Fruit fly (Drosophila melanogaster) whole organism, embryonic: Measurements from ENCODE around the gene Syx5.

Experiments
- BEAF-32 ChIP-seq: fragments of 200-800 bp; sonication (Bioruptor generic); optimal IDR thresholded peaks from 3 replicates; lab custom pipeline; 2017; ENCODE audit warnings: missing biosample characterization, missing genetic modification characterization, mild to moderate bottlenecking, moderate library complexity, missing genetic modification reagents
- CG10366 ChIP-seq: fragments of 200-800 bp; sonication (Bioruptor generic); IDR thresholded peaks from 2 replicates; pipeline ENCODE4 v1.3.6; 2022; ENCODE audit warnings: missing biosample characterization, missing genetic modification characterization
- CG13624 ChIP-seq: fragments of 200-800 bp; sonication (Bioruptor generic); optimal IDR thresholded peaks from 2 replicates; lab custom pipeline; 2016; ENCODE audit warnings: missing biosample characterization, missing genetic modification characterization
- CG13894 ChIP-seq: fragments of 200-800 bp; sonication (Bioruptor generic); optimal IDR thresholded peaks from 3 replicates; lab custom pipeline; 2018; ENCODE audit warnings: missing biosample characterization, mild to moderate bottlenecking, missing genetic modification characterization, moderate library complexity
- CG14710 ChIP-seq: fragments of 200-800 bp; sonication (Bioruptor generic); optimal IDR thresholded peaks from 3 replicates; lab custom pipeline; 2019; ENCODE audit warnings: missing biosample characterization, mild to moderate bottlenecking, missing genetic modification characterization, moderate library complexity
- CG1792 ChIP-seq: fragments of 200-800 bp; sonication (Bioruptor generic); optimal IDR thresholded peaks from 2 replicates; lab custom pipeline; 2016; ENCODE audit warnings: missing biosample characterization, missing genetic modification characterization
- CG18011 ChIP-seq: fragments of 200-800 bp; sonication (Bioruptor generic); optimal IDR thresholded peaks from 2 replicates; lab custom pipeline; 2017; ENCODE audit warnings: missing biosample characterization, missing genetic modification characterization, mild to moderate bottlenecking, moderate library complexity, missing genotype
- CG18764 ChIP-seq: fragments of 200-800 bp; sonication (Bioruptor generic); optimal IDR thresholded peaks from 3 replicates; lab custom pipeline; 2016; ENCODE audit warnings: missing biosample characterization, missing genetic modification characterization
- CG2712 ChIP-seq: fragments of 200-800 bp; optimal IDR thresholded peaks from 3 replicates; lab custom pipeline; 2019; ENCODE audit warnings: missing biosample characterization, mild to moderate bottlenecking, missing genetic modification characterization, moderate library complexity
- CG3065 ChIP-seq: fragments of 200-800 bp; sonication (Bioruptor generic); optimal IDR thresholded peaks from 2 replicates; lab custom pipeline; 2016; ENCODE audit warnings: missing biosample characterization, missing genetic modification characterization
- CG4404 ChIP-seq: fragments of 200-800 bp; sonication (Bioruptor generic); IDR thresholded peaks from 2 replicates; pipeline ENCODE4 v1.3.6; 2022; ENCODE audit warnings: missing biosample characterization, missing genetic modification characterization
- CG7963 ChIP-seq: fragments of 200-800 bp; sonication (Bioruptor generic); IDR thresholded peaks from 3 replicates; pipeline ENCODE4 v1.3.6; 2022; ENCODE audit warnings: missing biosample characterization, missing genetic modification characterization; ENCODE audit not compliant: partially characterized antibody
- CG8478 ChIP-seq: fragments of >200 bp; optimal IDR thresholded peaks from 2 replicates; lab custom pipeline; 2018
- CG8944 ChIP-seq: fragments of 200-800 bp; sonication (Bioruptor generic); optimal IDR thresholded peaks from 3 replicates; lab custom pipeline; 2016; ENCODE audit warnings: missing biosample characterization, missing genetic modification characterization
- CTCF ChIP-seq: fragments of 200-800 bp; sonication (Bioruptor generic); optimal IDR thresholded peaks from 2 replicates; lab custom pipeline; 2017; ENCODE audit warnings: missing biosample characterization, mild to moderate bottlenecking, missing genetic modification characterization, moderate library complexity
- Fer2 ChIP-seq: fragments of 200-800 bp; sonication (Bioruptor generic); optimal IDR thresholded peaks from 2 replicates; lab custom pipeline; 2018; ENCODE audit warnings: missing biosample characterization, mild to moderate bottlenecking, missing genetic modification characterization, moderate library complexity
- Gug ChIP-seq: fragments of 200-800 bp; sonication (Bioruptor generic); IDR thresholded peaks from 4 replicates; pipeline ENCODE4 v1.3.6; 2022; ENCODE audit warnings: missing biosample characterization, missing genetic modification characterization
- HHEX ChIP-seq: fragments of 200-800 bp; sonication (Bioruptor generic); optimal IDR thresholded peaks from 3 replicates; lab custom pipeline; 2017; ENCODE audit warnings: missing biosample characterization, mild to moderate bottlenecking, missing genetic modification characterization, missing genetic modification reagents
- HmgD ChIP-seq: fragments of 200-800 bp; sonication (Bioruptor generic); optimal IDR thresholded peaks from 3 replicates; lab custom pipeline; 2016; ENCODE audit warnings: missing biosample characterization, missing genetic modification characterization
- Hr3 ChIP-seq: fragments of 200-800 bp; sonication (Bioruptor generic); optimal IDR thresholded peaks from 3 replicates; lab custom pipeline; 2016; ENCODE audit warnings: missing biosample characterization, missing genetic modification characterization
- Jarid2 ChIP-seq: fragments of 200-800 bp; sonication (Bioruptor generic); optimal IDR thresholded peaks from 3 replicates; lab custom pipeline; 2017; ENCODE audit warnings: mild to moderate bottlenecking, missing biosample characterization, missing genetic modification reagents, missing genetic modification characterization
- Lhr ChIP-seq: fragments of 200-800 bp; sonication (Bioruptor generic); optimal IDR thresholded peaks from 3 replicates; lab custom pipeline; 2017; ENCODE audit warnings: mild to moderate bottlenecking, missing biosample characterization, missing genetic modification reagents, missing genetic modification characterization
- MESR4 ChIP-seq: fragments of 200-800 bp; sonication (Bioruptor generic); optimal IDR thresholded peaks from 2 replicates; lab custom pipeline; 2018; ENCODE audit warnings: missing biosample characterization, mild to moderate bottlenecking, missing genetic modification characterization, moderate library complexity
- Max ChIP-seq: fragments of 200-800 bp; sonication (Bioruptor generic); optimal IDR thresholded peaks from 2 replicates; lab custom pipeline; 2016; ENCODE audit warnings: missing biosample characterization, mild to moderate bottlenecking, missing genetic modification characterization
- Meics ChIP-seq: fragments of 200-800 bp; sonication (Bioruptor generic); optimal IDR thresholded peaks from 2 replicates; lab custom pipeline; 2017; ENCODE audit warnings: missing biosample characterization, mild to moderate bottlenecking, missing genetic modification characterization
- PHDP ChIP-seq: fragments of 200-800 bp; sonication (Bioruptor generic); optimal IDR thresholded peaks from 3 replicates; lab custom pipeline; 2018; ENCODE audit warnings: missing biosample characterization, mild to moderate bottlenecking, missing genetic modification characterization, moderate library complexity
- Sox100B ChIP-seq: fragments of 200-800 bp; sonication (Bioruptor generic); optimal IDR thresholded peaks from 3 replicates; lab custom pipeline; 2018; ENCODE audit warnings: missing biosample characterization, mild to moderate bottlenecking, missing genetic modification characterization
- Spps ChIP-seq: fragments of 200-800 bp; sonication (Bioruptor generic); optimal IDR thresholded peaks from 2 replicates; lab custom pipeline; 2018; ENCODE audit warnings: missing biosample characterization, mild to moderate bottlenecking, missing genetic modification characterization
- Stat92E ChIP-seq, 3 experiments: fragments of >200 bp in 2 of 3; fragments of 200-800 bp in 1 of 3; sonication (Bioruptor generic) in 1 of 3; optimal IDR thresholded peaks; 2 replicates each; lab custom pipeline; 2017 to 2019; ENCODE audit warnings: missing biosample characterization in 3 of 3, missing genetic modification characterization in 3 of 3, mild to moderate bottlenecking in 1 of 3, moderate library complexity in 1 of 3
- Tbp ChIP-seq: fragments of >200 bp; optimal IDR thresholded peaks from 2 replicates; lab custom pipeline; 2018; ENCODE audit warnings: missing biosample characterization, missing genetic modification characterization
- Vsx1 ChIP-seq: fragments of 200-800 bp; sonication (Bioruptor generic); optimal IDR thresholded peaks from 2 replicates; lab custom pipeline; 2017; ENCODE audit warnings: missing biosample characterization, mild to moderate bottlenecking, missing genetic modification characterization, missing genetic modification reagents
- amos ChIP-seq: fragments of 200-800 bp; sonication (Bioruptor generic); IDR thresholded peaks from 2 replicates; pipeline ENCODE4 v1.3.6; 2022; ENCODE audit warnings: missing biosample characterization, missing genetic modification characterization; ENCODE audit not compliant: partially characterized antibody
- cad ChIP-seq: fragments of >200 bp; optimal IDR thresholded peaks from 2 replicates; lab custom pipeline; 2017; ENCODE audit warnings: missing biosample characterization, missing genetic modification characterization
- dmrt11E ChIP-seq: fragments of 200-800 bp; sonication (Bioruptor generic); optimal IDR thresholded peaks from 3 replicates; lab custom pipeline; 2018; ENCODE audit warnings: missing biosample characterization, mild to moderate bottlenecking, missing genetic modification characterization, moderate library complexity
- dpn ChIP-seq, 2 experiments: fragments of 200-800 bp; sonication (Bioruptor generic); optimal IDR thresholded peaks; 3 replicates each; lab custom pipeline; 2016; ENCODE audit warnings: missing biosample characterization in 2 of 2, missing genetic modification characterization in 2 of 2
- emc ChIP-seq: fragments of 200-800 bp; sonication (Bioruptor generic); optimal IDR thresholded peaks from 2 replicates; lab custom pipeline; 2016; ENCODE audit warnings: missing biosample characterization, missing genetic modification characterization
- ems ChIP-seq: fragments of 200-800 bp; sonication (Bioruptor generic); optimal IDR thresholded peaks from 3 replicates; lab custom pipeline; 2016; ENCODE audit warnings: missing biosample characterization, missing genetic modification characterization
- eyg ChIP-seq: fragments of 200-800 bp; sonication (Bioruptor generic); optimal IDR thresholded peaks from 3 replicates; lab custom pipeline; 2016; ENCODE audit warnings: missing biosample characterization, missing genetic modification characterization
- gem ChIP-seq: fragments of 200-800 bp; sonication (Bioruptor generic); optimal IDR thresholded peaks from 2 replicates; lab custom pipeline; 2019; ENCODE audit warnings: missing biosample characterization, mild to moderate bottlenecking, missing genetic modification characterization, moderate library complexity
- gsb ChIP-seq: fragments of 200-800 bp; sonication (Bioruptor generic); IDR thresholded peaks from 2 replicates; pipeline ENCODE4 v1.3.6; 2022; ENCODE audit warnings: missing biosample characterization, missing genetic modification characterization
- gt ChIP-seq: fragments of 200-800 bp; sonication (Bioruptor generic); IDR thresholded peaks from 2 replicates; pipeline ENCODE4 v1.3.6; 2022; ENCODE audit warnings: missing biosample characterization, missing genetic modification characterization
- knrl ChIP-seq: fragments of 200-800 bp; sonication (Bioruptor generic); IDR thresholded peaks from 3 replicates; pipeline ENCODE4 v1.3.6; 2022; ENCODE audit warnings: missing biosample characterization, missing genetic modification characterization; ENCODE audit not compliant: partially characterized antibody
- luna ChIP-seq: fragments of 200-800 bp; sonication (Bioruptor generic); optimal IDR thresholded peaks from 2 replicates; lab custom pipeline; 2016; ENCODE audit warnings: missing biosample characterization, missing genetic modification characterization
- pan ChIP-seq, 4 experiments: fragments of >200 bp in 3 of 4; fragments of 200-800 bp in 1 of 4; sonication (Bioruptor generic) in 1 of 4; optimal IDR thresholded peaks in 3 of 4; IDR thresholded peaks in 1 of 4; 2 replicates each; pipeline versions ENCODE4 v1.3.6 to Lab custom; 2017 to 2022; ENCODE audit warnings: missing biosample characterization in 2 of 4, missing genetic modification characterization in 2 of 4, mixed read lengths in 1 of 4
- pros ChIP-seq: fragments of 200-800 bp; sonication (Bioruptor generic); optimal IDR thresholded peaks from 3 replicates; lab custom pipeline; 2019; ENCODE audit warnings: missing biosample characterization, mild to moderate bottlenecking, missing genetic modification characterization, moderate library complexity
- run ChIP-seq: fragments of 200-800 bp; sonication (Bioruptor generic); optimal IDR thresholded peaks from 3 replicates; lab custom pipeline; 2018; ENCODE audit warnings: missing biosample characterization, mild to moderate bottlenecking, missing genetic modification characterization
- schlank ChIP-seq: fragments of 200-800 bp; sonication (Bioruptor generic); optimal IDR thresholded peaks from 2 replicates; lab custom pipeline; 2018; ENCODE audit warnings: missing biosample characterization, mild to moderate bottlenecking, missing genetic modification characterization
- ttk ChIP-seq: fragments of 200-800 bp; sonication (Bioruptor generic); IDR thresholded peaks from 2 replicates; pipeline ENCODE4 v2.1.2; 2022; ENCODE audit warnings: missing biosample characterization, missing genetic modification characterization

Syx5 gene

DNA sequence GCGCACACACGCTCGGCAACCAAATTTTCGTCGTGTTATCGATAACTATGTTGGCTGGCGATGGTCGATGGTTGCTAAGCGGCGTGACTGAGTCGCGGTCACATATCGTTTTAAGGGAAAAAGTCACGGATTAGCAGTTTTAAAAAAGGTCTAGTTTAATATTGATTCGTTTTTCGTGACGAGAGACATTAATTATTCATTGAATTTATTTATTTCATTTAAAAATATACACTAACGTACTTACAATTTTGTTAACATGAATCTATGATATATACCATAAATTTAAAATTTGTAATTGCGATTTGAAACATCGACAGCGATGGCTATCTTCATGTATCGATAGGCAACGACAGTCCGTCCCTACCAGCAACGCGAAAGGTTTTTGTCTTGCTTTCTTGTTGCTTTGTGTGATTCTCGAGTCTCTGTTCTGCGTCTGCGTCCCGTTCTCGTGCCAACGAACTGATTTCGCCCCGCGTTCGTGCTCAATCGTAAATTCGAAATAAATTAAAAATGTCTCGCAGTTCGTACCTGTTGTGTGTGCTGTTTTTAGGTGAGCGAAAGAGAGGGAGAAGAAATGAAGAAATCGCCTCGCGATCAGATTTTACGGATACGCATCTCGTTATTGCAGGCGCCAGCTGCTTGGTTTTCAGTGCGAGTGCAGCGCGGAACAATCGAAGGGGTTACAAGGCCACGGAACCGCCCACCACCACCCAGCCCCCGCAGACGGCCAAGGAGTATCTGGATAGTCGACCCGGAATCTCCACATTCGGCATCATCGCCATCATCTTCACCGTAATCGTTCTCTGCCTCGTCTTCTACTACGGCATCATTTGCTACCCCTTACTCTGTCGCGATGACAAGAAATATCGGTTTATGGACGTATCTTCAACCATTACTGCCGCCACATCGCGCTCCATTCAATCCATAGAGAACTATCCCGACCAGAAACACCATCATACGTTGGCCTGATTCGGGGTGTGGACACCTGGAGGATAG is 45.7 kb downstream of the Syx5 start, which contains the start of the genes Hyls1, chif and CG4455 (continued):
- TF ChIP-seq CG14710 (tag; lab: Kevin White, UChicago) (peak; percentile 78), gt (GFP tag; lab: Robert Waterston, UW) (no peak), luna (no peak), Fer2 (tag; lab: Kevin White, UChicago) (peak; percentile 6), Max (GFP tag; lab: Kevin White, UChicago) (peak; percentile 61), Lhr (GFP tag; lab: Kevin White, UChicago) (peak; percentile 47), HHEX (GFP tag; lab: Kevin White, UChicago) (no peak), emc (GFP tag; lab: Kevin White, UChicago) (no peak), CG8944 (GFP tag; lab: Kevin White, UChicago) (no peak), CTCF (GFP tag; lab: Kevin White, UChicago) (peak; percentile 10), Vsx1 (GFP tag; lab: Kevin White, UChicago) (no peak), CG13894 (tag; lab: Kevin White, UChicago) (no peak), knrl (GFP tag; lab: Robert Waterston, UW) (peak; percentile 95), Stat92E (GFP tag; optimal IDR thresholded peaks at IDR 0.05; lab: Kevin White, UChicago) (peak in 1 of 3 experiments; percentile 31), Meics (GFP tag; lab: Kevin White, UChicago) (peak; percentile 46), CG18764 (GFP tag; lab: Kevin White, UChicago) (peak; percentile 39), CG2712 (peak; percentile 73), CG7963 (GFP tag; lab: Robert Waterston, UW) (peak; percentile 71), Hr3 (peak; percentile 46), ems (peak; percentile 21), PHDP (tag; lab: Kevin White, UChicago) (no peak), amos (GFP tag; lab: Robert Waterston, UW) (peak; percentile 86), Spps (no peak), BEAF-32 (GFP tag; lab: Kevin White, UChicago) (peak; percentile 96), Jarid2 (GFP tag; lab: Kevin White, UChicago) (peak; percentile 16), Sox100B (GFP tag; lab: Kevin White, UChicago) (peak; percentile 50), CG4404 (GFP tag; lab: Robert Waterston, UW) (peak; percentile 26; the same call in 1 of the 2 replicates), CG3065 (GFP tag; lab: Kevin White, UChicago) (no peak), gem (tag; lab: Kevin White, UChicago) (peak; percentile 63), run (tag; lab: Kevin White, UChicago) (peak; percentile 5), HmgD (GFP tag; lab: Kevin White, UChicago) (no peak), CG8478 (lab: Kevin White, UChicago) (no peak), dmrt11E (tag; lab: Kevin White, UChicago) (peak; percentile 43), CG1792 (GFP tag; lab: Kevin White, UChicago) (no peak), ttk (GFP tag; lab: Robert Waterston, UW) (no peak), Gug (GFP tag; lab: Robert Waterston, UW) (peak; percentile 32; the same call in 1 of the 4 replicates), CG10366 (GFP tag; lab: Robert Waterston, UW) (no peak), dpn (GFP tag; optimal IDR thresholded peaks at IDR 0.05; lab: Kevin White, UChicago) (peak in 1 of 2 experiments; percentile 30), CG13624 (GFP tag; lab: Kevin White, UChicago) (peak; percentile 33), gsb (GFP tag; lab: Robert Waterston, UW) (no peak), pan (optimal IDR thresholded peaks at IDR 0.05; lab: Kevin White, UChicago) (no peak), pan (GFP tag; optimal IDR thresholded peaks at IDR 0.05 in 1 of 2, IDR thresholded peaks at IDR 0.05 in 1 of 2) (peak in 1 of 2 experiments; percentile 41), schlank (tag; lab: Kevin White, UChicago) (no peak), MESR4 (GFP tag; lab: Kevin White, UChicago) (peak; percentile 55), pros (GFP tag; lab: Kevin White, UChicago) (peak; percentile 20), cad (GFP tag; lab: Kevin White, UChicago) (no peak), CG18011 (GFP tag; lab: Kevin White, UChicago) (no peak), eyg (GFP tag; lab: Kevin White, UChicago) (no peak), Tbp (GFP tag; lab: Kevin White, UChicago) (no peak)
